Worm (Caenorhabditis elegans) whole organism, L2 larva: ENCODE data around the gene str-44.

Experiments used
- C34F6.9 ChIP-seq: fragments of 150-350 bp; optimal IDR thresholded peaks from 2 replicates; lab custom pipeline; 2014; ENCODE audit warnings: missing biosample characterization, missing genetic modification characterization
- F13H6.1 ChIP-seq: sonication (generic microtip); optimal IDR thresholded peaks from 2 replicates; lab custom pipeline; 2016; ENCODE audit warnings: missing genetic modification characterization, missing compliant biosample characterization
- R02D3.7 ChIP-seq: fragments of 150-350 bp; optimal IDR thresholded peaks from 2 replicates; lab custom pipeline; 2014; ENCODE audit warnings: missing biosample characterization, missing genetic modification characterization
- Y55F3AM.14 ChIP-seq: fragments of 200-800 bp; sonication (Bioruptor generic); optimal IDR thresholded peaks from 2 replicates; lab custom pipeline; 2018; ENCODE audit warnings: mild to moderate bottlenecking, missing genetic modification characterization, missing compliant biosample characterization
- ZK546.5 ChIP-seq: sonication (generic microtip); optimal IDR thresholded peaks from 2 replicates; lab custom pipeline; 2017; ENCODE audit warnings: missing biosample characterization, missing genetic modification characterization
- alr-1 ChIP-seq: fragments of 150-350 bp; optimal IDR thresholded peaks from 2 replicates; lab custom pipeline; 2014; ENCODE audit warnings: missing biosample characterization, missing genetic modification characterization
- aly-2 ChIP-seq: fragments of 150-350 bp; optimal IDR thresholded peaks from 2 replicates; lab custom pipeline; 2014; ENCODE audit warnings: missing biosample characterization, missing genetic modification characterization
- ama-1 ChIP-seq: fragments of 150-350 bp; optimal IDR thresholded peaks from 2 replicates; lab custom pipeline; 2018; ENCODE audit warnings: inconsistent platforms
- blmp-1 ChIP-seq: sonication (generic microtip); optimal IDR thresholded peaks from 2 replicates; lab custom pipeline; 2017; ENCODE audit warnings: missing genetic modification characterization, mild to moderate bottlenecking, missing compliant biosample characterization, antibody characterized with exemption, moderate library complexity; ENCODE audit not compliant: insufficient read depth
- ceh-16 ChIP-seq: fragments of 150-350 bp; optimal IDR thresholded peaks from 2 replicates; lab custom pipeline; 2014; ENCODE audit warnings: missing biosample characterization, missing genetic modification characterization
- ceh-82 ChIP-seq: fragments of 150-350 bp; optimal IDR thresholded peaks from 2 replicates; lab custom pipeline; 2014; ENCODE audit warnings: missing biosample characterization, missing genetic modification characterization
- crh-2 ChIP-seq: sonication (generic microtip); optimal IDR thresholded peaks from 2 replicates; lab custom pipeline; 2017; ENCODE audit warnings: missing biosample characterization, missing genetic modification characterization
- dmd-4 ChIP-seq: sonication (generic microtip); optimal IDR thresholded peaks from 2 replicates; lab custom pipeline; 2017; ENCODE audit warnings: missing biosample characterization, missing genetic modification characterization
- egl-27 ChIP-seq: sonication (generic microtip); optimal IDR thresholded peaks from 3 replicates; lab custom pipeline; 2017; ENCODE audit warnings: missing biosample characterization, missing genetic modification reagents, missing genetic modification characterization
- elt-1 ChIP-seq: fragments of 150-350 bp; optimal IDR thresholded peaks from 2 replicates; lab custom pipeline; 2014; ENCODE audit warnings: missing biosample characterization, missing genetic modification characterization
- gmeb-1 ChIP-seq: fragments of 150-350 bp; optimal IDR thresholded peaks from 2 replicates; lab custom pipeline; 2014; ENCODE audit warnings: missing biosample characterization, missing genetic modification characterization
- lin-11 ChIP-seq: fragments of 150-350 bp; sonication (generic microtip); optimal IDR thresholded peaks from 2 replicates; lab custom pipeline; 2014; ENCODE audit warnings: missing biosample characterization, missing genetic modification characterization, inconsistent platforms, mixed read lengths
- lin-13 ChIP-seq: fragments of 150-350 bp; optimal IDR thresholded peaks from 2 replicates; lab custom pipeline; 2014; ENCODE audit warnings: missing biosample characterization, missing genetic modification reagents, missing genetic modification characterization
- lin-39 ChIP-seq: fragments of 150-350 bp; optimal IDR thresholded peaks from 2 replicates; lab custom pipeline; 2014; ENCODE audit warnings: missing biosample characterization, missing genetic modification reagents, missing genetic modification characterization
- lsy-2 ChIP-seq, 2 experiments: fragments of 150-350 bp in 1 of 2; sonication (generic microtip) in 1 of 2; optimal IDR thresholded peaks; 2 replicates each; lab custom pipeline; 2014 to 2017; ENCODE audit warnings: missing biosample characterization in 2 of 2, missing genetic modification characterization in 2 of 2
- mab-5 ChIP-seq: fragments of 150-350 bp; optimal IDR thresholded peaks from 2 replicates; lab custom pipeline; 2014; ENCODE audit warnings: missing biosample characterization, missing genetic modification characterization
- mbf-1 ChIP-seq: sonication (generic microtip); optimal IDR thresholded peaks from 2 replicates; lab custom pipeline; 2017; ENCODE audit warnings: missing biosample characterization, missing genetic modification characterization
- mdl-1 ChIP-seq, 2 experiments: fragments of 150-350 bp in 1 of 2; sonication (generic microtip) in 1 of 2; optimal IDR thresholded peaks; 2 replicates each; lab custom pipeline; 2017; ENCODE audit warnings: missing biosample characterization in 2 of 2, missing genetic modification characterization in 2 of 2
- nhr-10 ChIP-seq: sonication (generic microtip); optimal IDR thresholded peaks from 2 replicates; lab custom pipeline; 2017; ENCODE audit warnings: missing biosample characterization, missing genetic modification characterization
- nhr-129 ChIP-seq: fragments of 150-350 bp; optimal IDR thresholded peaks from 2 replicates; lab custom pipeline; 2014; ENCODE audit warnings: missing biosample characterization, missing genetic modification characterization
- nhr-21 ChIP-seq: fragments of 150-350 bp; optimal IDR thresholded peaks from 2 replicates; lab custom pipeline; 2014; ENCODE audit warnings: missing biosample characterization, missing genetic modification characterization
- nhr-23 ChIP-seq: fragments of 150-350 bp; optimal IDR thresholded peaks from 2 replicates; lab custom pipeline; 2014; ENCODE audit warnings: missing biosample characterization, missing genetic modification reagents, missing genetic modification characterization
- nhr-237 ChIP-seq: fragments of 150-350 bp; optimal IDR thresholded peaks from 2 replicates; lab custom pipeline; 2014; ENCODE audit warnings: missing biosample characterization, missing genetic modification characterization
- nhr-25 ChIP-seq: fragments of 150-350 bp; sonication (generic microtip); optimal IDR thresholded peaks from 3 replicates; lab custom pipeline; 2014; ENCODE audit warnings: missing biosample characterization, missing genetic modification characterization
- nhr-6 ChIP-seq: fragments of 150-350 bp; optimal IDR thresholded peaks from 2 replicates; lab custom pipeline; 2014; ENCODE audit warnings: missing biosample characterization, missing genetic modification characterization
- nhr-77 ChIP-seq: fragments of 150-350 bp; optimal IDR thresholded peaks from 2 replicates; lab custom pipeline; 2014; ENCODE audit warnings: missing biosample characterization, missing genetic modification characterization
- peb-1 ChIP-seq: fragments of 150-350 bp; optimal IDR thresholded peaks from 2 replicates; lab custom pipeline; 2014; ENCODE audit warnings: missing biosample characterization, missing genetic modification characterization
- sem-4 ChIP-seq: fragments of 150-350 bp; optimal IDR thresholded peaks from 2 replicates; lab custom pipeline; 2014; ENCODE audit warnings: missing biosample characterization, missing genetic modification reagents, missing genetic modification characterization
- sma-9 ChIP-seq, 2 experiments: fragments of 150-350 bp in 1 of 2; sonication (generic microtip) in 1 of 2; optimal IDR thresholded peaks; 2 replicates each; lab custom pipeline; 2014 to 2016; ENCODE audit warnings: missing genetic modification characterization in 2 of 2, mild to moderate bottlenecking in 1 of 2, missing biosample characterization in 1 of 2, missing compliant biosample characterization in 1 of 2, missing genetic modification reagents in 1 of 2, moderate library complexity in 1 of 2
- unc-39 ChIP-seq: fragments of 150-350 bp; optimal IDR thresholded peaks from 2 replicates; lab custom pipeline; 2014; ENCODE audit warnings: missing biosample characterization, missing genetic modification characterization
- unc-55 ChIP-seq: fragments of 150-350 bp; sonication (generic microtip); optimal IDR thresholded peaks from 3 replicates; lab custom pipeline; 2014; ENCODE audit warnings: missing biosample characterization, missing genetic modification reagents, missing genetic modification characterization
- ztf-1 ChIP-seq: fragments of 200-800 bp; sonication (Bioruptor generic); conservative IDR thresholded peaks from 2 replicates; pipeline ENCODE4 v1.3.6; 2022; ENCODE audit warnings: missing genetic modification characterization, missing compliant biosample characterization
- ztf-11 ChIP-seq: sonication (generic microtip); optimal IDR thresholded peaks from 2 replicates; lab custom pipeline; 2017; ENCODE audit warnings: missing biosample characterization, missing genetic modification characterization
- ztf-4 ChIP-seq: fragments of 150-350 bp; optimal IDR thresholded peaks from 2 replicates; lab custom pipeline; 2014; ENCODE audit warnings: missing biosample characterization, missing genetic modification characterization

str-44 gene

ce11 chrIV:7149020-7149601, 27.9 kb upstream of the str-44 start, which contains the start of gene C34D4.4:
Gene C34D4.4, plus strand, starts transcription at chrIV:7149361.
- TF ChIP-seq alr-1 (tag; lab: Kevin White, UChicago) (no peak), nhr-129 (tag; lab: Kevin White, UChicago) (peak; percentile 21), nhr-6 (tag; lab: Kevin White, UChicago) (no peak), gmeb-1 (tag; lab: Kevin White, UChicago) (peak; percentile 28), C34F6.9 (tag; lab: Kevin White, UChicago) (peak; percentile 68), elt-1 (tag; lab: Kevin White, UChicago) (no peak), crh-2 (tag; lab: Kevin White, UChicago) (peak; percentile 54), unc-55 (GFP tag; lab: Kevin White, UChicago) (peak; percentile 69), peb-1 (no peak), lsy-2 (tag; optimal IDR thresholded peaks at IDR 0.05; lab: Kevin White, UChicago) (peak; percentile 85 to 97), nhr-10 (tag; lab: Kevin White, UChicago) (no peak), lin-11 (tag; lab: Kevin White, UChicago) (no peak)

- TF ChIP-seq dmd-4 (tag; lab: Kevin White, UChicago) (no peak), aly-2 (no peak), nhr-129 (tag; lab: Kevin White, UChicago) (no peak), mdl-1 (tag; optimal IDR thresholded peaks at IDR 0.05; lab: Kevin White, UChicago) (no peak), nhr-21 (tag; lab: Kevin White, UChicago) (no peak), gmeb-1 (tag; lab: Kevin White, UChicago) (no peak), crh-2 (tag; lab: Kevin White, UChicago) (no peak), ceh-82 (tag; lab: Kevin White, UChicago) (no peak), blmp-1 (tag; lab: Kevin White, UChicago) (no peak)
Measured at ce11 chrIV:7152409-7152808, 24.6 kb upstream of the str-44 start, which contains the start of gene col-113. Gene col-113, minus strand, starts transcription at chrIV:7152509.

ce11 chrIV:7153362-7153761, 23.6 kb upstream of the str-44 start, which contains the start of gene C34D4.3:
Gene C34D4.3, plus strand, starts transcription at chrIV:7153662.
- TF ChIP-seq elt-1 (tag; lab: Kevin White, UChicago) (no peak), ztf-1 (GFP tag; lab: Robert Waterston, UW) (no peak), F13H6.1 (tag; lab: Kevin White, UChicago) (no peak), mab-5 (tag; lab: Kevin White, UChicago) (no peak), lin-39 (no peak), nhr-25 (tag; lab: Kevin White, UChicago) (no peak), nhr-77 (tag; lab: Kevin White, UChicago) (no peak), gmeb-1 (tag; lab: Kevin White, UChicago) (no peak), ceh-16 (tag; lab: Kevin White, UChicago) (no peak), R02D3.7 (tag; lab: Kevin White, UChicago) (no peak), ztf-11 (tag; lab: Kevin White, UChicago) (no peak), ama-1 (no peak), ceh-82 (tag; lab: Kevin White, UChicago) (no peak), unc-39 (tag; lab: Kevin White, UChicago) (no peak), ZK546.5 (tag; lab: Kevin White, UChicago) (no peak), nhr-23 (tag; lab: Kevin White, UChicago) (no peak), mbf-1 (tag; lab: Kevin White, UChicago) (no peak)
- TF ChIP-seq, all 48 proteins: peak for 0

- TF ChIP-seq nhr-21 (tag; lab: Kevin White, UChicago) (no peak), lin-13 (no peak), ZK546.5 (tag; lab: Kevin White, UChicago) (no peak), C34F6.9 (tag; lab: Kevin White, UChicago) (no peak), nhr-6 (tag; lab: Kevin White, UChicago) (no peak), egl-27 (no peak), nhr-129 (tag; lab: Kevin White, UChicago) (no peak), ceh-82 (tag; lab: Kevin White, UChicago) (no peak), R02D3.7 (tag; lab: Kevin White, UChicago) (no peak), Y55F3AM.14 (GFP tag; lab: Kevin White, UChicago) (no peak), alr-1 (tag; lab: Kevin White, UChicago) (no peak), sem-4 (tag; lab: Kevin White, UChicago) (no peak), sma-9 (GFP tag; optimal IDR thresholded peaks at IDR 0.05; lab: Kevin White, UChicago) (no peak), sma-9 (tag; optimal IDR thresholded peaks at IDR 0.05; lab: Kevin White, UChicago) (no peak), lin-39 (no peak), elt-1 (tag; lab: Kevin White, UChicago) (no peak), mab-5 (tag; lab: Kevin White, UChicago) (no peak), nhr-237 (tag; lab: Kevin White, UChicago) (no peak), ztf-4 (no peak)
Measured at ce11 chrIV:7154356-7154755, 22.6 kb upstream of the str-44 start, which contains the start of gene C34D4.2. Gene C34D4.2, plus strand, starts transcription at chrIV:7154656.
